Fruit fly (Drosophila melanogaster) whole organism: ENCODE results near the gene Usp14.

Source experiments
- CG8478 ChIP-seq: fragments of >200 bp; optimal IDR thresholded peaks from 2 replicates; lab custom pipeline; 2018; ENCODE audit warnings: inconsistent platforms
- Dll ChIP-seq: fragments of >200 bp; optimal IDR thresholded peaks from 2 replicates; lab custom pipeline; 2017
- EcR ChIP-seq, 2 experiments: fragments of >200 bp; optimal IDR thresholded peaks; 2 replicates each; lab custom pipeline; 2017; ENCODE audit warnings: missing biosample characterization in 2 of 2, missing genetic modification characterization in 2 of 2, missing genetic modification reagents in 2 of 2
- pan ChIP-seq: fragments of >200 bp; optimal IDR thresholded peaks from 2 replicates; lab custom pipeline; 2017
- psq ChIP-seq: fragments of >200 bp; optimal IDR thresholded peaks from 2 replicates; lab custom pipeline; 2017
- usp ChIP-seq: fragments of >200 bp; optimal IDR thresholded peaks from 2 replicates; lab custom pipeline; 2017; ENCODE audit warnings: missing biosample characterization, missing genetic modification characterization, mixed read lengths

Usp14 gene

DNA sequence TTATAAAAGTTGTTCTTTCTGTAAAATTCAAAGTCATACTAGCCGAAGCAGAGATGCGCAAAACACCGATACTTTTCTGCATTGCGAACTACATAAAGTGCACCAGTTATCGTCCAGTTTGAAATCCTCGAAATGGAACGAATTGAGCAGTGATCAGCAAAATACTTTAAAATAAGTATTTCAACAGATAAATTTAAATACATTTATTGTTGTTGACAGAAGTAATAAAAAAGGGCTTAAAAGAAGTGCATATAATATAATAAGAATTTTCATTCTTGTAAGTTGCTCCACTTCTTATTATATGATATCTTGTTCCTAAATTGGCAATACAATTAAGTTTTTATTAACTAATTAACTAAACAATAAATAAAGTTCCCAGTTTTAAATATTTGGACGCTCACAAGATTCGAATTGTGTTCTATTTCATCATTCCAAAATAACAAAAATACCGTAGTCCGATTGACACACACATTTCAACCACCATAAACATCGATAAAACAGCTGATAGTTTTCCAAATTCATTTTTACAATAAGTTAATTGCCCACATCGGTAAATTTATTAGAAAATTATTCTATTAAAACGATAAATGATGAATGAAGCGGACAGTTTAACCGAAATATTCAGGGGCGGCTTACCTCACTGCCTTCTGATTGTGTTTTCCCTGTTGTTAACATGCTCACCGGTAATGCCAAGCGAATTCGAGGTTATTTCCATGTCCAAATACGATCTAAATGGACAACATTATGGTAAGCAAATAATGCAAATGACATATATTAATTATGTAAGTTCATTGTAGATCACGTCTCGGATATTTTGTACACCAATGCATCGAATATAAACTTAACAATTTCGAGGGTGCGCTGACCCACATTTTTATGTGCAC, at the start of gene Usp14, which contains the start of gene CG4972:
Gene Usp14, minus strand, starts transcription at position 70 of the 884 bp plus-strand sequence.
Gene CG4972, plus strand, starts transcription at position 466 of the 884 bp plus-strand sequence.
- TF ChIP-seq Dll (lab: Kevin White, UChicago) = no peak
- TF ChIP-seq psq (lab: Kevin White, UChicago) = no peak
- TF ChIP-seq usp (GFP tag; lab: Kevin White, UChicago) = no peak
- no peak for TF ChIP-seq pan (lab: Kevin White, UChicago)
- no peak for TF ChIP-seq EcR (GFP tag; optimal IDR thresholded peaks at IDR 0.05; lab: Kevin White, UChicago)
- no peak for TF ChIP-seq CG8478

dm6 chr2L:10362408-10363067, 48.3 kb upstream of the Usp14 start, which contains the start of the genes Cand1 and pim:
Gene Cand1 (minus strand): TSS chr2L:10362707.
Gene pim (plus strand): TSS chr2L:10362989.
- TF ChIP-seq psq (lab: Kevin White, UChicago) (no peak), Dll (lab: Kevin White, UChicago) (no peak), EcR (GFP tag; optimal IDR thresholded peaks at IDR 0.05; lab: Kevin White, UChicago) (no peak), CG8478 (no peak), pan (lab: Kevin White, UChicago) (no peak), usp (GFP tag; lab: Kevin White, UChicago) (no peak)

DNA sequence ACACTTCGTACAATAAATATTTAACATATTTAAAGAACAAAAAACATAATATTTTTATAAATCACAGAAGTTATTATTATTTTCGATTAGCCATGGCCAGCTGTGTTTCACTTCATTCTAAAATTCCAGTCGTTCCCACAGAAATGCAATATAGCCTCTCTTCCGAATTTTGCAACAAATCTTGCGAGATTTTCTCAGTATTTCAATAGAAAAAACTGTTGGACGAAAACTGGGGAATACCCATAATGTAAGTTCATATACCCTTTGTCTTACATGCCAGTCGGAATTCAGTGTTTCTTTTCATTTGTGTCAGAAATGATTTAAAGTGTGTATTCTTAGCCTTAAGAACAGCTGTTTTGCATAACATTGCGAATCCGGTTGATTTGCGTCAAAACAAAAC, 42.3 kb upstream of the Usp14 start, which contains the start of the genes CtsL4 and ClpP:
Gene CtsL4, minus strand, starts transcription at position 90 of the 400 bp plus-strand sequence.
Gene ClpP, plus strand, starts transcription at position 288 of the 400 bp plus-strand sequence.
- TF ChIP-seq CG8478 = no peak
- TF ChIP-seq pan (lab: Kevin White, UChicago) = no peak
- no peak for TF ChIP-seq Dll (lab: Kevin White, UChicago)
- no peak for TF ChIP-seq EcR (GFP tag; optimal IDR thresholded peaks at IDR 0.05; lab: Kevin White, UChicago)
- TF ChIP-seq psq (lab: Kevin White, UChicago) = no peak
- no peak for TF ChIP-seq usp (GFP tag; lab: Kevin White, UChicago)

DNA sequence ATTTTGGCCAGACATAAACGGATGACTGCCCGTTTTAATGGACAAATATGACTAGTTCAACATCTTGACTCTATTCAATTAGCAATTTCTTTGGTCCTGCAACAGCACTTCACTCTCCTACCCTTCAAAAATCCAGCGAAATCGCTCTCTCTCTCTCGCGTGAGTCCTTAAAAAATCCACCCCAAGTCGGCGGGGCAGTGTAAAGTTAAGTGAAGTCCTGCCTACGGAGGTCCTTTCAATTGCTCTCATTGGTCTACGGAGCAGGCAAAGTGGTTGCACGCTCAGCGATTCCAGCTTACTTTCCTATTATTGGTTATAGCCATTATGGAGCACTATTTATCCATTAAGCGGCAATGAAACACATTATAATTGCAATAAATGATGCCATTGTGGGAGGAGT, 39.7 kb upstream of the Usp14 start, which contains the start of gene CG34367:
Gene CG34367, minus strand, starts transcription at position 35 of the 400 bp plus-strand sequence.
- TF ChIP-seq pan (lab: Kevin White, UChicago) (no peak), EcR (GFP tag; optimal IDR thresholded peaks at IDR 0.05; lab: Kevin White, UChicago) (no peak), CG8478 (no peak), psq (lab: Kevin White, UChicago) (no peak), usp (GFP tag; lab: Kevin White, UChicago) (no peak), Dll (lab: Kevin White, UChicago) (no peak)

- TF ChIP-seq CG8478 (no peak), psq (lab: Kevin White, UChicago) (no peak), usp (GFP tag; lab: Kevin White, UChicago) (no peak), EcR (GFP tag; optimal IDR thresholded peaks at IDR 0.05; lab: Kevin White, UChicago) (no peak), Dll (lab: Kevin White, UChicago) (no peak), pan (lab: Kevin White, UChicago) (no peak)
Measured at dm6 chr2L:10351130-10351529, 36.9 kb upstream of the Usp14 start.

dm6 chr2L:10344029-10344606, 29.9 kb upstream of the Usp14 start, which contains the start of gene Frmd5:
Gene Frmd5 (plus strand): TSS chr2L:10344442.
- no peak for TF ChIP-seq Dll (lab: Kevin White, UChicago)
- no peak for TF ChIP-seq psq (lab: Kevin White, UChicago)
- no peak for TF ChIP-seq EcR (GFP tag; optimal IDR thresholded peaks at IDR 0.05; lab: Kevin White, UChicago)
- TF ChIP-seq usp (GFP tag; lab: Kevin White, UChicago) = no peak
- TF ChIP-seq CG8478 = no peak
- no peak for TF ChIP-seq pan (lab: Kevin White, UChicago)

- TF ChIP-seq usp (GFP tag; lab: Kevin White, UChicago) (no peak), Dll (lab: Kevin White, UChicago) (no peak), EcR (GFP tag; optimal IDR thresholded peaks at IDR 0.05; lab: Kevin White, UChicago) (no peak)
Measured at dm6 chr2L:10342471-10342870, 28.3 kb upstream of the Usp14 start, which contains the start of gene Sps2. Gene Sps2 (plus strand): TSS chr2L:10342594.

dm6 chr2L:10341405-10341804, 27.2 kb upstream of the Usp14 start, which contains the start of gene CG31715:
Gene CG31715 (plus strand): TSS chr2L:10341616.
- TF ChIP-seq Dll (lab: Kevin White, UChicago) (no peak), EcR (GFP tag; optimal IDR thresholded peaks at IDR 0.05; lab: Kevin White, UChicago) (no peak), usp (GFP tag; lab: Kevin White, UChicago) (no peak), psq (lab: Kevin White, UChicago) (no peak), CG8478 (no peak), pan (lab: Kevin White, UChicago) (no peak)

DNA sequence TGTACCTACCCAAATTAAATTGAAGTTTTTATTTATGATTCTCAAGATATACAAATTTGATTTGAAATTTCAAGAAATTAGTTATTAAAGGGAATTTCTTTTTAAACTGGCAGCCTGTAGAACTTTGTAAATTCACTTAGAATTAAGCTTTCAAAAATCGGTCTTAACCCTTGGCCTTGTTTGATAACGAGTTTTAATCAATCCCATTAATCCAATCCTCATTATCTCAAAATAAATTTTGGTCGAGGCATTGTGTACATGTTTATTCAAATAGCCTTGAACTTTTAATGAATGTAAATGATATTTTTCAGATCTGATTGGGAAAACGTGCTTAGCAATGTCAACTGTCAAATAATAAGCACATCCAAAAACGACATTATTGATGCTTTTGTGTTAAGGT, 25.6 kb upstream of the Usp14 start:
- TF ChIP-seq CG8478 (no peak), usp (GFP tag; lab: Kevin White, UChicago) (no peak), EcR (GFP tag; optimal IDR thresholded peaks at IDR 0.05; lab: Kevin White, UChicago) (no peak), Dll (lab: Kevin White, UChicago) (no peak), pan (lab: Kevin White, UChicago) (no peak), psq (lab: Kevin White, UChicago) (no peak)

DNA sequence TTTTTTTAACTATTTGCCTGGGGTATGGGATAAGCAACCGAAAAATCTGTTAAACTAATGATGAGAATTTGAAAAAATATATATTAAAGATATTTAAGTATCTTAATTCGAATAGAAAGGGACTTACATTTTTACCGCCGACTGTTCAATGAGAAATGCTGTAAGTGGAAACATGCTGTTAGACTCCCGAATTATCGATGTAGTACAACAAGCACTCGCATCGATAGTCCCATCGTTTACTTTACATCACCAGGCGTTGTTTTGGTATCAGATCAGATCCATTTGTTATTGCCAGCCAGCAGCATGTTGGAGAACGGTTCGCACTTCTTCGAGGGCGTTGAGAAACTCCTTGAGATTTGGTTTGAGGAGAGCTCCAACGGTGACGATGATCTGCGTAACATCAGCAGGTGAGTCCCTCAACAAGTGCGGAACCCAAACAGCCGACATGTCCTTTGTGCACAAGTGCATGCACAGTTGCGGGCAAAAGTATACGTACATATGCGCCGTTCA, 25.1 kb upstream of the Usp14 start, which contains the start of gene SamDC:
Gene SamDC, plus strand, starts transcription at position 246 of the 510 bp plus-strand sequence.
- no peak for TF ChIP-seq usp (GFP tag; lab: Kevin White, UChicago)
- no peak for TF ChIP-seq psq (lab: Kevin White, UChicago)
- no peak for TF ChIP-seq CG8478
- TF ChIP-seq pan (lab: Kevin White, UChicago) = no peak
- no peak for TF ChIP-seq Dll (lab: Kevin White, UChicago)
- no peak for TF ChIP-seq EcR (GFP tag; optimal IDR thresholded peaks at IDR 0.05; lab: Kevin White, UChicago)
